Worm (Caenorhabditis elegans) whole organism, L1 larva: ENCODE results near the gene C05C12.1.

Source experiments
- C04F5.9 ChIP-seq: sonication (generic microtip); optimal IDR thresholded peaks from 2 replicates; lab custom pipeline; 2016; ENCODE audit warnings: missing genetic modification characterization, missing compliant biosample characterization
- blmp-1 ChIP-seq: fragments of 150-350 bp; optimal IDR thresholded peaks from 2 replicates; lab custom pipeline; 2014; ENCODE audit warnings: missing biosample characterization, missing genetic modification characterization
- ceh-63 ChIP-seq: fragments of 200-800 bp; sonication (Bioruptor generic); optimal IDR thresholded peaks from 2 replicates; lab custom pipeline; 2018; ENCODE audit warnings: mild to moderate bottlenecking, missing genetic modification characterization, missing compliant biosample characterization
- ceh-8 ChIP-seq: fragments of 200-800 bp; sonication (Bioruptor generic); optimal IDR thresholded peaks from 2 replicates; lab custom pipeline; 2018; ENCODE audit warnings: mild to moderate bottlenecking, missing genetic modification characterization, moderate library complexity, missing compliant biosample characterization
- ceh-90 ChIP-seq: sonication (generic microtip); optimal IDR thresholded peaks from 2 replicates; lab custom pipeline; 2016; ENCODE audit warnings: missing genetic modification characterization, missing compliant biosample characterization
- dpl-1 ChIP-seq, 3 experiments: fragments of 150-350 bp in 2 of 3; sonication (generic microtip) in 1 of 3; optimal IDR thresholded peaks; 2 replicates each; lab custom pipeline; 2014 to 2017; ENCODE audit warnings: missing biosample characterization in 3 of 3, missing genetic modification characterization in 3 of 3, missing genetic modification reagents in 3 of 3
- efl-3 ChIP-seq: fragments of 200-800 bp; sonication (Bioruptor generic); optimal IDR thresholded peaks from 2 replicates; lab custom pipeline; 2018; ENCODE audit warnings: mild to moderate bottlenecking, missing genetic modification characterization, missing compliant biosample characterization
- egl-13 ChIP-seq: sonication (generic microtip); optimal IDR thresholded peaks from 2 replicates; lab custom pipeline; 2016; ENCODE audit warnings: missing genotype, missing genetic modification reagents, missing genetic modification characterization, missing compliant biosample characterization
- elt-2 ChIP-seq: sonication (generic microtip); optimal IDR thresholded peaks from 2 replicates; lab custom pipeline; 2016; ENCODE audit warnings: missing genetic modification characterization, mild to moderate bottlenecking, inconsistent platforms, missing compliant biosample characterization, missing genetic modification reagents
- elt-3 ChIP-seq, 6 experiments: fragments of 150-350 bp in 1 of 6; sonication (generic microtip); optimal IDR thresholded peaks; 2 replicates each; lab custom pipeline; 2017 to 2018; ENCODE audit warnings: missing biosample characterization in 6 of 6, missing genetic modification characterization in 6 of 6, inconsistent platforms in 1 of 6
- fkh-10 ChIP-seq: sonication (generic microtip); optimal IDR thresholded peaks from 2 replicates; lab custom pipeline; 2017; ENCODE audit warnings: missing biosample characterization, missing genetic modification reagents, missing genetic modification characterization
- fkh-8 ChIP-seq: sonication (generic microtip); optimal IDR thresholded peaks from 2 replicates; lab custom pipeline; 2016; ENCODE audit warnings: mild to moderate bottlenecking, missing genetic modification characterization, missing compliant biosample characterization
- grh-1 ChIP-seq: fragments of 200-800 bp; sonication (Bioruptor generic); IDR thresholded peaks from 2 replicates; pipeline ENCODE4 v1.3.6; 2022; ENCODE audit warnings: missing genetic modification reagents, missing genetic modification characterization, missing compliant biosample characterization
- hlh-4 ChIP-seq: sonication (generic microtip); optimal IDR thresholded peaks from 2 replicates; lab custom pipeline; 2016; ENCODE audit warnings: mild to moderate bottlenecking, missing genetic modification characterization, missing compliant biosample characterization
- hpl-2 ChIP-seq: fragments of 150-350 bp; optimal IDR thresholded peaks from 2 replicates; lab custom pipeline; 2014; ENCODE audit warnings: missing biosample characterization, missing genetic modification reagents, missing genetic modification characterization
- lin-13 ChIP-seq: fragments of 150-350 bp; optimal IDR thresholded peaks from 2 replicates; lab custom pipeline; 2014; ENCODE audit warnings: missing biosample characterization, missing genetic modification reagents, missing genetic modification characterization
- lin-14 ChIP-seq: fragments of 200-800 bp; sonication (Bioruptor generic); optimal IDR thresholded peaks from 2 replicates; lab custom pipeline; 2018; ENCODE audit warnings: mild to moderate bottlenecking, missing genetic modification characterization, moderate library complexity, missing compliant biosample characterization
- lin-15B ChIP-seq: fragments of 150-350 bp; sonication (generic microtip); optimal IDR thresholded peaks from 3 replicates; lab custom pipeline; 2014; ENCODE audit warnings: missing biosample characterization, missing genetic modification characterization
- lin-39 ChIP-seq: fragments of 150-350 bp; optimal IDR thresholded peaks from 2 replicates; lab custom pipeline; 2014; ENCODE audit warnings: missing biosample characterization, missing genetic modification reagents, missing genetic modification characterization
- lir-3 ChIP-seq: sonication (generic microtip); optimal IDR thresholded peaks from 2 replicates; lab custom pipeline; 2016; ENCODE audit warnings: mild to moderate bottlenecking, missing genetic modification characterization, moderate library complexity, missing compliant biosample characterization; ENCODE audit not compliant: poor library complexity
- mef-2 ChIP-seq: fragments of 150-350 bp; optimal IDR thresholded peaks from 2 replicates; lab custom pipeline; 2014; ENCODE audit warnings: missing biosample characterization, missing genetic modification characterization
- nhr-11 ChIP-seq: fragments of 150-350 bp; optimal IDR thresholded peaks from 2 replicates; lab custom pipeline; 2014; ENCODE audit warnings: missing biosample characterization, missing genetic modification characterization
- nhr-12 ChIP-seq: sonication (generic microtip); optimal IDR thresholded peaks from 2 replicates; lab custom pipeline; 2017; ENCODE audit warnings: missing biosample characterization, missing genetic modification characterization
- nhr-19 ChIP-seq: fragments of 200-800 bp; sonication (Bioruptor generic); conservative IDR thresholded peaks from 2 replicates; pipeline ENCODE4 v1.3.6; 2022; ENCODE audit warnings: missing genetic modification characterization, missing compliant biosample characterization
- nhr-237 ChIP-seq: fragments of 150-350 bp; optimal IDR thresholded peaks from 2 replicates; lab custom pipeline; 2014; ENCODE audit warnings: missing biosample characterization, missing genetic modification characterization
- nhr-28 ChIP-seq: fragments of 150-350 bp; optimal IDR thresholded peaks from 2 replicates; lab custom pipeline; 2014; ENCODE audit warnings: missing biosample characterization, missing genetic modification characterization
- nhr-47 ChIP-seq: sonication (generic microtip); optimal IDR thresholded peaks from 2 replicates; lab custom pipeline; 2016; ENCODE audit warnings: mild to moderate bottlenecking, missing genetic modification characterization, moderate library complexity, missing compliant biosample characterization
- nhr-76 ChIP-seq: sonication (generic microtip); optimal IDR thresholded peaks from 2 replicates; lab custom pipeline; 2017; ENCODE audit warnings: missing biosample characterization, missing genetic modification characterization
- nhr-77 ChIP-seq: fragments of 150-350 bp; optimal IDR thresholded peaks from 2 replicates; lab custom pipeline; 2014; ENCODE audit warnings: missing biosample characterization, missing genetic modification characterization
- nhr-85 ChIP-seq: sonication (generic microtip); peaks from one replicate; lab custom pipeline; 2016; ENCODE audit warnings: missing genetic modification characterization, inconsistent platforms, missing compliant biosample characterization
- nhr-90 ChIP-seq: sonication (generic microtip); optimal IDR thresholded peaks from 2 replicates; lab custom pipeline; 2016; ENCODE audit warnings: mild to moderate bottlenecking, missing genetic modification characterization, missing compliant biosample characterization; ENCODE audit not compliant: poor library complexity
- pag-3 ChIP-seq: sonication (generic microtip); optimal IDR thresholded peaks from 2 replicates; lab custom pipeline; 2017; ENCODE audit warnings: missing genetic modification characterization, mild to moderate bottlenecking, missing compliant biosample characterization, antibody characterized with exemption, borderline replicate concordance; ENCODE audit not compliant: insufficient read depth
- pax-3 ChIP-seq: fragments of 200-800 bp; sonication (Bioruptor generic); optimal IDR thresholded peaks from 2 replicates; lab custom pipeline; 2018; ENCODE audit warnings: mild to moderate bottlenecking, missing genetic modification characterization, moderate library complexity, missing compliant biosample characterization
- pqm-1 ChIP-seq: sonication (generic microtip); optimal IDR thresholded peaks from 3 replicates; lab custom pipeline; 2017; ENCODE audit warnings: missing biosample characterization, missing genetic modification characterization
- snpc-4 ChIP-seq: fragments of 150-350 bp; optimal IDR thresholded peaks from 2 replicates; lab custom pipeline; 2014; ENCODE audit warnings: missing biosample characterization, missing genetic modification characterization
- sptf-1 ChIP-seq: fragments of 150-350 bp; optimal IDR thresholded peaks from 2 replicates; lab custom pipeline; 2014; ENCODE audit warnings: missing biosample characterization, missing genetic modification characterization
- sup-37 ChIP-seq: fragments of 200-800 bp; sonication (Bioruptor generic); optimal IDR thresholded peaks from 2 replicates; lab custom pipeline; 2018; ENCODE audit warnings: mild to moderate bottlenecking, missing genetic modification characterization, missing compliant biosample characterization
- tbx-2 ChIP-seq: sonication (generic microtip); optimal IDR thresholded peaks from 2 replicates; lab custom pipeline; 2016; ENCODE audit warnings: missing genetic modification characterization, missing compliant biosample characterization
- unc-130 ChIP-seq: fragments of 150-350 bp; optimal IDR thresholded peaks from 2 replicates; lab custom pipeline; 2017; ENCODE audit warnings: missing biosample characterization, missing genetic modification characterization, inconsistent platforms
- unc-62 ChIP-seq: fragments of 150-350 bp; optimal IDR thresholded peaks from 2 replicates; lab custom pipeline; 2014; ENCODE audit warnings: missing biosample characterization, missing genetic modification reagents, missing genetic modification characterization
- unc-86 ChIP-seq: sonication (generic microtip); optimal IDR thresholded peaks from 2 replicates; lab custom pipeline; 2016; ENCODE audit warnings: missing genetic modification characterization, missing compliant biosample characterization
- unc-98 ChIP-seq: fragments of 200-800 bp; sonication (Bioruptor generic); IDR thresholded peaks from 2 replicates; pipeline ENCODE4 v1.3.6; 2022; ENCODE audit warnings: missing genetic modification characterization, missing compliant biosample characterization
- vab-15 ChIP-seq: sonication (generic microtip); optimal IDR thresholded peaks from 2 replicates; lab custom pipeline; 2017; ENCODE audit warnings: missing genotype, mild to moderate bottlenecking, missing genetic modification characterization, missing compliant biosample characterization
- xbp-1 ChIP-seq: sonication (generic microtip); optimal IDR thresholded peaks from 2 replicates; lab custom pipeline; 2016; ENCODE audit warnings: missing genetic modification characterization, missing compliant biosample characterization
- zip-4 ChIP-seq: fragments of 200-800 bp; sonication (Bioruptor generic); optimal IDR thresholded peaks from 2 replicates; lab custom pipeline; 2018; ENCODE audit warnings: mild to moderate bottlenecking, missing genetic modification characterization, moderate library complexity, missing compliant biosample characterization
- ztf-11 ChIP-seq, 2 experiments: sonication (generic microtip); optimal IDR thresholded peaks; 2 replicates each; lab custom pipeline; 2016 to 2017; ENCODE audit warnings: missing genetic modification characterization in 2 of 2, missing biosample characterization in 1 of 2, missing compliant biosample characterization in 1 of 2
- ztf-4 ChIP-seq: fragments of 150-350 bp; optimal IDR thresholded peaks from 2 replicates; lab custom pipeline; 2014; ENCODE audit warnings: missing biosample characterization, missing genetic modification characterization

C05C12.1 gene

DNA sequence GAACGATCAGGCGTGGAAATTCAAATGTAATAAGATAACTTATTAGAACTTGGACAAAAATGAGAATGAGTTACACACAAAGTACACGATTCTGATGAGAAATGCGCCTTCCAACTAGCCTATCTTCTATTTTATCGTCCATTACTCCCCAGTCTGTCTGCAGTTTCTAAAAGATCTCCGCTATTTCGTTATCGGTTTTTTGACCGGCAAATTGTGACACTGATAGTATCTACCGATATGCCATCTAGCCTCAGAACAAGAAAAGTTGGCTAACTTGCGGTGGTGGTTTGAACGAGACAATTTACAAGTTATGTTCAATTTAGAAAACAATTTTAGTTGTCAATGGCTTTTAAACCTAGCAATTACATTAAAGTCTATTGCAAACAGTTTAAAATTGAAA, 42.2 kb upstream of the C05C12.1 start (continued):
- no peak for TF ChIP-seq unc-98
- TF ChIP-seq nhr-85 (tag; lab: Kevin White, UChicago) = peak; percentile 71
- peak; percentile 44 for TF ChIP-seq elt-2 (tag; lab: Kevin White, UChicago)

DNA sequence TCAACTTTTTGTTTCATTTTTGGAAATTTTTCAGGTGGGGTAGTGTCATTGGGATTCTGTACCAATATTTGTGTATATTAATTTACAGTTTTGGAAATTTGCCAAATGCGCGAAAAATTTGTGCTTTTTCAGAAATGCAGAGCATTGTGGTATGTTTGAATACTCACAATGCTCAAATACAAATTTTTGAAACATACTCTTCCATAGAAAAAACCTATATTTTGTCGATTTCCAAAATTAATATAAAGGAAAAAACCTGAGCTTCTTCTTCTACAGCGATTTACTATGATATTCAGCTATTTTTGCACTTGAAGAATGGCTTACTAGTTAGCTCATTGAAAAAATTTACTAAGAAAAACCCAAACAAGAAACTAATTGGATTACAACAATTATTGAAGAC, 40.8 kb upstream of the C05C12.1 start:
- TF ChIP-seq unc-62 (no peak), nhr-76 (tag; lab: Kevin White, UChicago) (no peak), xbp-1 (no peak), hlh-4 (tag; lab: Kevin White, UChicago) (no peak), hpl-2 (GFP tag; lab: Kevin White, UChicago) (no peak), lin-13 (no peak), pax-3 (tag; lab: Kevin White, UChicago) (no peak), elt-3 (tag; optimal IDR thresholded peaks at IDR 0.05; lab: Kevin White, UChicago) (no peak), ceh-90 (tag; lab: Kevin White, UChicago) (no peak), pqm-1 (tag; lab: Kevin White, UChicago) (no peak), zip-4 (no peak), nhr-237 (tag; lab: Kevin White, UChicago) (no peak), unc-130 (tag; lab: Kevin White, UChicago) (no peak), ceh-8 (GFP tag; lab: Kevin White, UChicago) (no peak), nhr-12 (tag; lab: Kevin White, UChicago) (no peak), lin-14 (no peak), efl-3 (GFP tag; lab: Kevin White, UChicago) (no peak)

DNA sequence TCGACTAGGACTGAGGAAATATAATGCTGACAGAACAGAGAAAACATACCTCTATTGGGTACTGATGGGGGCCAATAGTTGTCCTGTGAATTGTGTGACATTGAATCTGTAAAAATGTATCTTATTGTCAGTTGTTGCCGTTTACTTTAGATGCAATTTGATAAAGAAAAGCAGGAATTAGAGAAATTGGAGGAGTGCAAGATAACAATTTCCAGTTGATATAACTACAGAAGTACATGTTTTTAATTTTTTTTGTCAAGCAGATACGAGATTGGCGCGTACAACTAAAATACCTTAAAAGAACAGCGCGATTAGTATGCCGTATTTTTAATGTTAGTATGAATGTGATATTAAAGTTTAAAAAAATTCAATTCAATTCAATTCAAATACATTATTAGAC, 35.8 kb upstream of the C05C12.1 start, which contains the start of gene zip-6:
Gene zip-6, minus strand, starts transcription at position 101 of the 400 bp plus-strand sequence.
- TF ChIP-seq C04F5.9 (no peak), egl-13 (no peak), mef-2 (tag; lab: Kevin White, UChicago) (no peak), lin-15B (tag; lab: Kevin White, UChicago) (no peak), blmp-1 (tag; lab: Kevin White, UChicago) (no peak), lir-3 (tag; lab: Kevin White, UChicago) (no peak), fkh-8 (tag; lab: Kevin White, UChicago) (no peak), nhr-47 (no peak), nhr-90 (tag; lab: Kevin White, UChicago) (no peak), tbx-2 (tag; lab: Kevin White, UChicago) (no peak), ztf-4 (tag; lab: Kevin White, UChicago) (no peak), vab-15 (tag; lab: Kevin White, UChicago) (no peak), sptf-1 (tag; lab: Kevin White, UChicago) (no peak), nhr-11 (no peak), hpl-2 (GFP tag; lab: Kevin White, UChicago) (no peak), ceh-63 (no peak)

DNA sequence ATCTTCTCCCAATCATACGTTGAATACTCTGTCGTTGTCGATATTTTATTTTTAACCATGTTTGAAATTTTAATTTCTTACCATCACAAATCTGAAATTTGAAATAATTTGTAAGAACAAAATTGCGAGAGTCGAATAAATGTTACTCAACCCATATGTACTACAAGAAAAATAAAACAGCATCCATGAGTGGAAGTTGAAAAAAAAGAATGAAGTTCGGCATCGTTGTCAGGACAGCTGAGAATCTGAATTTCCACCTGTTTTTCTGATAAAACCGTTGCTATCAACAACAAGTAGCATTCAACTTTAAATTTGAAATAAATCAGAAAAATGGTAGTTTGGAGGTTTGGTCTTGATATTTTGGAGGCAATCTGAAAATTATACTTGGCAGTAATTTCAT, 29.9 kb upstream of the C05C12.1 start, which contains the start of gene C29F4.3:
Gene C29F4.3, minus strand, starts transcription at position 101 of the 400 bp plus-strand sequence.
- no peak for TF ChIP-seq nhr-28 (tag; lab: Kevin White, UChicago)
- no peak for TF ChIP-seq nhr-237 (tag; lab: Kevin White, UChicago)
- TF ChIP-seq nhr-90 (tag; lab: Kevin White, UChicago) = no peak
- TF ChIP-seq dpl-1 (GFP tag; optimal IDR thresholded peaks at IDR 0.05; lab: Kevin White, UChicago) = no peak
- no peak for TF ChIP-seq pag-3 (tag; lab: Kevin White, UChicago)
- no peak for TF ChIP-seq unc-86 (tag; lab: Kevin White, UChicago)
- no peak for TF ChIP-seq unc-130 (tag; lab: Kevin White, UChicago)
- TF ChIP-seq nhr-19 (GFP tag; lab: Robert Waterston, UW) = no peak
- TF ChIP-seq lin-13 = no peak
- TF ChIP-seq xbp-1 = no peak
- TF ChIP-seq ztf-11 (tag; optimal IDR thresholded peaks at IDR 0.05; lab: Kevin White, UChicago) = no peak
- no peak for TF ChIP-seq lin-14
- TF ChIP-seq lin-39 (tag; lab: Kevin White, UChicago) = no peak
- no peak for TF ChIP-seq fkh-10 (GFP tag; lab: Kevin White, UChicago)
- TF ChIP-seq grh-1 = no peak
- TF ChIP-seq snpc-4 (tag; lab: Kevin White, UChicago) = no peak
- TF ChIP-seq ceh-8 (GFP tag; lab: Kevin White, UChicago) = no peak
- no peak for TF ChIP-seq sup-37
- no peak for TF ChIP-seq blmp-1 (tag; lab: Kevin White, UChicago)
- no peak for TF ChIP-seq nhr-77 (tag; lab: Kevin White, UChicago)
